Worm (Caenorhabditis elegans) whole organism, mixed stage, embryonic: Measurements from ENCODE around the gene tyra-2.

Experiments used
- M03D4.4 ChIP-seq: sonication (generic microtip); optimal IDR thresholded peaks from 2 replicates; lab custom pipeline; 2017; ENCODE audit warnings: mild to moderate bottlenecking, missing genetic modification characterization, missing compliant biosample characterization
- blmp-1 ChIP-seq: fragments of 150-350 bp; optimal IDR thresholded peaks from 2 replicates; lab custom pipeline; 2014; ENCODE audit warnings: missing biosample characterization, missing genetic modification characterization
- ceh-39 ChIP-seq: fragments of 150-350 bp; optimal IDR thresholded peaks from 2 replicates; lab custom pipeline; 2014; ENCODE audit warnings: missing biosample characterization, missing genetic modification characterization
- ceh-43 ChIP-seq: fragments of 200-800 bp; sonication (Bioruptor generic); optimal IDR thresholded peaks from 2 replicates; lab custom pipeline; 2018; ENCODE audit warnings: mild to moderate bottlenecking, missing genetic modification characterization, moderate library complexity, missing compliant biosample characterization
- ceh-83 ChIP-seq: fragments of 200-800 bp; sonication (Bioruptor generic); optimal IDR thresholded peaks from 2 replicates; lab custom pipeline; 2018; ENCODE audit warnings: mild to moderate bottlenecking, missing genetic modification characterization, missing compliant biosample characterization
- ces-1 ChIP-seq: fragments of 150-350 bp; optimal IDR thresholded peaks from 2 replicates; lab custom pipeline; 2014; ENCODE audit warnings: missing biosample characterization, missing genetic modification reagents, missing genetic modification characterization
- cnd-1 ChIP-seq: fragments of 200-800 bp; sonication (Bioruptor generic); optimal IDR thresholded peaks from 2 replicates; lab custom pipeline; 2018; ENCODE audit warnings: mild to moderate bottlenecking, missing genetic modification characterization, missing compliant biosample characterization
- drap-1 ChIP-seq: fragments of 200-800 bp; sonication (Bioruptor generic); optimal IDR thresholded peaks from 3 replicates; lab custom pipeline; 2018; ENCODE audit warnings: mild to moderate bottlenecking, missing genetic modification characterization, missing compliant biosample characterization
- elt-3 ChIP-seq: fragments of 150-350 bp; optimal IDR thresholded peaks from 2 replicates; lab custom pipeline; 2014; ENCODE audit warnings: missing biosample characterization, missing genetic modification characterization
- flh-1 ChIP-seq: fragments of 200-800 bp; sonication (Bioruptor generic); optimal IDR thresholded peaks from 2 replicates; lab custom pipeline; 2018; ENCODE audit warnings: mild to moderate bottlenecking, missing genetic modification characterization, moderate library complexity, missing compliant biosample characterization
- ham-2 ChIP-seq: fragments of 200-800 bp; sonication (Bioruptor generic); optimal IDR thresholded peaks from 2 replicates; lab custom pipeline; 2018; ENCODE audit warnings: mild to moderate bottlenecking, missing genetic modification characterization, missing compliant biosample characterization
- hlh-1 ChIP-seq: fragments of 150-350 bp; optimal IDR thresholded peaks from 2 replicates; lab custom pipeline; 2014; ENCODE audit warnings: missing biosample characterization, missing genetic modification reagents, missing genetic modification characterization
- lin-32 ChIP-seq: fragments of 200-800 bp; sonication (Bioruptor generic); optimal IDR thresholded peaks from 2 replicates; lab custom pipeline; 2018; ENCODE audit warnings: mild to moderate bottlenecking, missing genetic modification characterization, missing compliant biosample characterization
- lsy-2 ChIP-seq: fragments of 150-350 bp; optimal IDR thresholded peaks from 2 replicates; lab custom pipeline; 2014; ENCODE audit warnings: missing biosample characterization, missing genetic modification characterization
- mab-5 ChIP-seq: fragments of 150-350 bp; optimal IDR thresholded peaks from 2 replicates; lab custom pipeline; 2014; ENCODE audit warnings: missing biosample characterization, missing genetic modification characterization
- mep-1 ChIP-seq: fragments of 150-350 bp; optimal IDR thresholded peaks from 2 replicates; lab custom pipeline; 2017; ENCODE audit warnings: missing biosample characterization, missing genetic modification reagents, missing genetic modification characterization, inconsistent platforms
- mls-2 ChIP-seq: sonication (generic microtip); optimal IDR thresholded peaks from 2 replicates; lab custom pipeline; 2016; ENCODE audit warnings: mild to moderate bottlenecking, missing genetic modification characterization, moderate library complexity, missing compliant biosample characterization
- nhr-12 ChIP-seq: fragments of 150-350 bp; optimal IDR thresholded peaks from 2 replicates; lab custom pipeline; 2014; ENCODE audit warnings: missing biosample characterization, missing genetic modification characterization
- nhr-2 ChIP-seq: fragments of 150-350 bp; optimal IDR thresholded peaks from 2 replicates; lab custom pipeline; 2014; ENCODE audit warnings: missing biosample characterization, missing genetic modification characterization
- nhr-237 ChIP-seq: fragments of 150-350 bp; optimal IDR thresholded peaks from 2 replicates; lab custom pipeline; 2014; ENCODE audit warnings: missing biosample characterization, missing genetic modification characterization
- nhr-28 ChIP-seq: fragments of 150-350 bp; optimal IDR thresholded peaks from 2 replicates; lab custom pipeline; 2014; ENCODE audit warnings: missing biosample characterization, missing genetic modification characterization
- nhr-76 ChIP-seq: sonication (generic microtip); optimal IDR thresholded peaks from 2 replicates; lab custom pipeline; 2017; ENCODE audit warnings: missing biosample characterization, missing genetic modification characterization
- pha-4 ChIP-seq: fragments of 150-350 bp; optimal IDR thresholded peaks from 2 replicates; lab custom pipeline; 2018; ENCODE audit warnings: missing biosample characterization, missing genetic modification reagents, missing genetic modification characterization
- sem-2 ChIP-seq: fragments of 200-800 bp; sonication (Bioruptor generic); optimal IDR thresholded peaks from 2 replicates; lab custom pipeline; 2018; ENCODE audit warnings: mild to moderate bottlenecking, missing genetic modification characterization, missing compliant biosample characterization
- snpc-4 ChIP-seq: fragments of 150-350 bp; optimal IDR thresholded peaks from 2 replicates; lab custom pipeline; 2014; ENCODE audit warnings: missing biosample characterization, missing genetic modification characterization
- tbx-8 ChIP-seq: fragments of 200-800 bp; sonication (Bioruptor generic); optimal IDR thresholded peaks from 2 replicates; lab custom pipeline; 2018; ENCODE audit warnings: mild to moderate bottlenecking, missing genetic modification characterization, moderate library complexity, missing compliant biosample characterization
- unc-120 ChIP-seq: sonication (generic microtip); optimal IDR thresholded peaks from 2 replicates; lab custom pipeline; 2017; ENCODE audit warnings: missing genetic modification characterization, missing compliant biosample characterization; ENCODE audit not compliant: poor library complexity, severe bottlenecking
- unc-62 ChIP-seq: fragments of 150-350 bp; optimal IDR thresholded peaks from 2 replicates; lab custom pipeline; 2014; ENCODE audit warnings: missing biosample characterization, missing genetic modification reagents, missing genetic modification characterization
- zip-8 ChIP-seq: fragments of 150-350 bp; optimal IDR thresholded peaks from 2 replicates; lab custom pipeline; 2014; ENCODE audit warnings: missing biosample characterization, missing genetic modification characterization
- ztf-11 ChIP-seq: fragments of 150-350 bp; optimal IDR thresholded peaks from 2 replicates; lab custom pipeline; 2014; ENCODE audit warnings: missing biosample characterization, missing genetic modification characterization

Gene tyra-2

ce11 chrX:6988212-6988611, 17.2 kb downstream of the tyra-2 start:
- TF ChIP-seq tbx-8 (GFP tag; lab: Kevin White, UChicago) (no peak), mep-1 (no peak), flh-1 (no peak), blmp-1 (tag; lab: Kevin White, UChicago) (no peak), drap-1 (GFP tag; lab: Kevin White, UChicago) (no peak), unc-62 (GFP tag; lab: Kevin White, UChicago) (no peak), nhr-28 (tag; lab: Kevin White, UChicago) (no peak), cnd-1 (no peak), lin-32 (no peak), zip-8 (tag; lab: Kevin White, UChicago) (no peak), elt-3 (no peak), nhr-2 (tag; lab: Kevin White, UChicago) (no peak), mab-5 (no peak), nhr-76 (tag; lab: Kevin White, UChicago) (no peak), ceh-43 (GFP tag; lab: Kevin White, UChicago) (no peak), ces-1 (GFP tag; lab: Kevin White, UChicago) (no peak), unc-120 (tag; lab: Kevin White, UChicago) (no peak)

ce11 chrX:6971301-6971700, 34.1 kb downstream of the tyra-2 start:
- TF ChIP-seq mls-2 (tag; lab: Kevin White, UChicago) (peak; percentile 23), nhr-76 (tag; lab: Kevin White, UChicago) (no peak), ces-1 (GFP tag; lab: Kevin White, UChicago) (peak; percentile 42), ceh-43 (GFP tag; lab: Kevin White, UChicago) (no peak)

ce11 chrX:6970134-6970533, 35.2 kb downstream of the tyra-2 start:
- TF ChIP-seq ceh-83 (GFP tag; lab: Kevin White, UChicago), result no peak
- no peak for TF ChIP-seq M03D4.4
- TF ChIP-seq hlh-1 (tag; lab: Kevin White, UChicago), result no peak
- TF ChIP-seq nhr-12 (tag; lab: Kevin White, UChicago), result no peak
- peak; percentile 84 for TF ChIP-seq ces-1 (GFP tag; lab: Kevin White, UChicago)
- no peak for TF ChIP-seq zip-8 (tag; lab: Kevin White, UChicago)
- TF ChIP-seq, all 35 proteins: peak for 1

- TF ChIP-seq sem-2 (GFP tag; lab: Kevin White, UChicago), result no peak
- TF ChIP-seq unc-62 (GFP tag; lab: Kevin White, UChicago), result no peak
- TF ChIP-seq snpc-4, result no peak
- no peak for TF ChIP-seq ceh-43 (GFP tag; lab: Kevin White, UChicago)
- TF ChIP-seq flh-1, result no peak
- TF ChIP-seq ceh-39 (tag; lab: Kevin White, UChicago), result no peak
- no peak for TF ChIP-seq mab-5
These were observed 36.8 kb downstream of the tyra-2 start for ce11 chrX:6968553-6968952.

- TF ChIP-seq zip-8 (tag; lab: Kevin White, UChicago) (no peak), mep-1 (no peak), ceh-39 (tag; lab: Kevin White, UChicago) (no peak), ham-2 (GFP tag; lab: Kevin White, UChicago) (no peak), ztf-11 (tag; lab: Kevin White, UChicago) (no peak), ceh-83 (GFP tag; lab: Kevin White, UChicago) (no peak), nhr-12 (tag; lab: Kevin White, UChicago) (no peak), nhr-237 (tag; lab: Kevin White, UChicago) (no peak), lsy-2 (tag; lab: Kevin White, UChicago) (no peak), pha-4 (tag; lab: Kevin White, UChicago) (no peak), mls-2 (tag; lab: Kevin White, UChicago) (no peak)
These were observed 38.3 kb downstream of the tyra-2 start, which contains the start of gene F01E11.3 for ce11 chrX:6967057-6967456. Gene F01E11.3 (plus strand): TSS chrX:6967357.

- TF ChIP-seq ces-1 (GFP tag; lab: Kevin White, UChicago) (peak; percentile 87), snpc-4 (no peak)
These were observed 41.5 kb downstream of the tyra-2 start for ce11 chrX:6963842-6964241.
